Worm (Caenorhabditis elegans) whole organism, L4/young adult: Measurements from ENCODE around the gene col-109.

ENCODE experiments used
- W03F9.2 ChIP-seq: fragments of 150-350 bp; optimal IDR thresholded peaks from 2 replicates; lab custom pipeline; 2014; ENCODE audit warnings: missing biosample characterization, missing genetic modification characterization
- him-1 ChIP-seq: sonication (generic microtip); optimal IDR thresholded peaks from 2 replicates; lab custom pipeline; 2016; ENCODE audit warnings: missing genotype, missing genetic modification reagents, missing genetic modification characterization, missing compliant biosample characterization

ce11 chrIV:1867915-1868619 is 48.0 kb upstream of the col-109 start:
- TF ChIP-seq him-1: no peak
- TF ChIP-seq W03F9.2 (tag; lab: Kevin White, UChicago): no peak
